Fruit fly (Drosophila melanogaster) whole organism, embryonic: ENCODE results near the gene 5-HT7.

Experiments
- B-H1 ChIP-seq: fragments of 200-800 bp; sonication (Bioruptor generic); IDR thresholded peaks from 3 replicates; pipeline ENCODE4 v1.3.6; 2022; ENCODE audit warnings: missing biosample characterization, missing genetic modification characterization
- Bgb ChIP-seq: fragments of 200-800 bp; sonication (Bioruptor generic); IDR thresholded peaks from 2 replicates; pipeline ENCODE4 v1.3.6; 2022; ENCODE audit warnings: missing biosample characterization, missing genetic modification characterization; ENCODE audit not compliant: partially characterized antibody
- CG12104 ChIP-seq: fragments of 200-800 bp; sonication (Bioruptor generic); optimal IDR thresholded peaks from 3 replicates; lab custom pipeline; 2016; ENCODE audit warnings: missing biosample characterization, missing genetic modification characterization
- CG12942 ChIP-seq: fragments of 200-800 bp; sonication (Bioruptor generic); optimal IDR thresholded peaks from 3 replicates; lab custom pipeline; 2016; ENCODE audit warnings: missing biosample characterization, missing genetic modification characterization
- CG13123 ChIP-seq: fragments of 200-800 bp; sonication (Bioruptor generic); optimal IDR thresholded peaks from 2 replicates; lab custom pipeline; 2016; ENCODE audit warnings: missing biosample characterization, missing genetic modification characterization
- CG13424 ChIP-seq: fragments of 200-800 bp; sonication (Bioruptor generic); optimal IDR thresholded peaks from 2 replicates; lab custom pipeline; 2019; ENCODE audit warnings: missing biosample characterization, mild to moderate bottlenecking, missing genetic modification characterization, moderate library complexity
- CG13624 ChIP-seq: fragments of 200-800 bp; sonication (Bioruptor generic); optimal IDR thresholded peaks from 2 replicates; lab custom pipeline; 2016; ENCODE audit warnings: missing biosample characterization, missing genetic modification characterization
- CG14667 ChIP-seq: fragments of 200-800 bp; sonication (Bioruptor generic); IDR thresholded peaks from 2 replicates; pipeline ENCODE4 v1.3.6; 2022; ENCODE audit warnings: missing biosample characterization, missing genetic modification characterization
- CG14710 ChIP-seq: fragments of 200-800 bp; sonication (Bioruptor generic); optimal IDR thresholded peaks from 3 replicates; lab custom pipeline; 2019; ENCODE audit warnings: missing biosample characterization, mild to moderate bottlenecking, missing genetic modification characterization, moderate library complexity
- CG15011 ChIP-seq: fragments of 200-800 bp; sonication (Bioruptor generic); optimal IDR thresholded peaks from 3 replicates; lab custom pipeline; 2018; ENCODE audit warnings: missing biosample characterization, mild to moderate bottlenecking, missing genetic modification characterization
- CG18476 ChIP-seq: fragments of 200-800 bp; sonication (Bioruptor generic); optimal IDR thresholded peaks from 2 replicates; lab custom pipeline; 2016; ENCODE audit warnings: missing biosample characterization, mild to moderate bottlenecking, missing genetic modification characterization
- CG2712 ChIP-seq: fragments of 200-800 bp; optimal IDR thresholded peaks from 3 replicates; lab custom pipeline; 2019; ENCODE audit warnings: missing biosample characterization, mild to moderate bottlenecking, missing genetic modification characterization, moderate library complexity
- CG32767 ChIP-seq: fragments of 200-800 bp; sonication (Bioruptor generic); IDR thresholded peaks from 2 replicates; pipeline ENCODE4 v1.3.6; 2022; ENCODE audit warnings: missing biosample characterization, missing genetic modification characterization
- CG4730 ChIP-seq: fragments of 200-800 bp; sonication (Bioruptor generic); IDR thresholded peaks from 2 replicates; pipeline ENCODE4 v1.3.6; 2022; ENCODE audit warnings: missing biosample characterization, missing genetic modification characterization
- CG6765 ChIP-seq: fragments of 200-800 bp; sonication (Bioruptor generic); optimal IDR thresholded peaks from 3 replicates; lab custom pipeline; 2017; ENCODE audit warnings: missing biosample characterization, mild to moderate bottlenecking, missing genetic modification characterization
- CG7357 ChIP-seq: fragments of 200-800 bp; sonication (Bioruptor generic); IDR thresholded peaks from 3 replicates; pipeline ENCODE4 v1.3.6; 2022; ENCODE audit warnings: missing biosample characterization, missing genetic modification characterization
- D19B ChIP-seq: fragments of 200-800 bp; sonication (Bioruptor generic); optimal IDR thresholded peaks from 2 replicates; lab custom pipeline; 2017; ENCODE audit warnings: missing biosample characterization, mild to moderate bottlenecking, missing genetic modification characterization
- Dp ChIP-seq: fragments of 200-800 bp; sonication (Bioruptor generic); optimal IDR thresholded peaks from 2 replicates; lab custom pipeline; 2018; ENCODE audit warnings: missing biosample characterization, mild to moderate bottlenecking, missing genetic modification characterization, moderate library complexity
- Drgx ChIP-seq: fragments of 200-800 bp; sonication (Bioruptor generic); IDR thresholded peaks from 2 replicates; pipeline ENCODE4 v1.3.6; 2022; ENCODE audit warnings: missing biosample characterization, missing genetic modification characterization
- Hmr ChIP-seq: fragments of 200-800 bp; sonication (Bioruptor generic); optimal IDR thresholded peaks from 3 replicates; lab custom pipeline; 2017; ENCODE audit warnings: mild to moderate bottlenecking, missing biosample characterization, missing genetic modification reagents, missing genetic modification characterization
- Hr51 ChIP-seq, 2 experiments: fragments of 200-800 bp; sonication (Bioruptor generic); optimal IDR thresholded peaks; 2 replicates in 1 of 2; 3 replicates in 1 of 2; lab custom pipeline; 2016 to 2018; ENCODE audit warnings: missing biosample characterization in 2 of 2, missing genetic modification characterization in 2 of 2, mild to moderate bottlenecking in 1 of 2, moderate library complexity in 1 of 2
- Max ChIP-seq: fragments of 200-800 bp; sonication (Bioruptor generic); optimal IDR thresholded peaks from 2 replicates; lab custom pipeline; 2016; ENCODE audit warnings: missing biosample characterization, mild to moderate bottlenecking, missing genetic modification characterization
- Mes4 ChIP-seq: fragments of 200-800 bp; sonication (Bioruptor generic); optimal IDR thresholded peaks from 2 replicates; lab custom pipeline; 2016; ENCODE audit warnings: missing biosample characterization, missing genetic modification characterization
- Nf-YB ChIP-seq: fragments of 200-800 bp; sonication (Bioruptor generic); optimal IDR thresholded peaks from 3 replicates; lab custom pipeline; 2019; ENCODE audit warnings: missing biosample characterization, mild to moderate bottlenecking, missing genetic modification characterization, moderate library complexity
- Nf-YC ChIP-seq: fragments of 200-800 bp; optimal IDR thresholded peaks from 3 replicates; lab custom pipeline; 2019; ENCODE audit warnings: missing biosample characterization, mild to moderate bottlenecking, missing genetic modification characterization, moderate library complexity
- Ravus ChIP-seq: fragments of 200-800 bp; sonication (Bioruptor generic); IDR thresholded peaks from 2 replicates; pipeline ENCODE4 v1.3.6; 2022; ENCODE audit warnings: missing biosample characterization, missing genetic modification characterization
- Sox102F ChIP-seq: fragments of 200-800 bp; sonication (Bioruptor generic); optimal IDR thresholded peaks from 2 replicates; lab custom pipeline; 2018; ENCODE audit warnings: missing biosample characterization, mild to moderate bottlenecking, missing genetic modification characterization, moderate library complexity
- Vsx1 ChIP-seq: fragments of 200-800 bp; sonication (Bioruptor generic); optimal IDR thresholded peaks from 2 replicates; lab custom pipeline; 2017; ENCODE audit warnings: missing biosample characterization, mild to moderate bottlenecking, missing genetic modification characterization, missing genetic modification reagents
- abd-A ChIP-seq: fragments of 200-800 bp; sonication (Bioruptor generic); optimal IDR thresholded peaks from 3 replicates; lab custom pipeline; 2019; ENCODE audit warnings: missing biosample characterization, mild to moderate bottlenecking, missing genetic modification characterization, moderate library complexity
- ara ChIP-seq: fragments of 200-800 bp; sonication (Bioruptor generic); IDR thresholded peaks from 2 replicates; pipeline ENCODE4 v1.3.6; 2022; ENCODE audit warnings: missing biosample characterization, missing genetic modification characterization
- caup ChIP-seq: fragments of 200-800 bp; sonication (Bioruptor generic); optimal IDR thresholded peaks from 3 replicates; lab custom pipeline; 2017; ENCODE audit warnings: missing biosample characterization, mild to moderate bottlenecking, missing genetic modification characterization, moderate library complexity; ENCODE audit not compliant: severe bottlenecking
- ci ChIP-seq: fragments of 200-800 bp; sonication (Bioruptor generic); IDR thresholded peaks from 3 replicates; pipeline ENCODE4 v1.3.6; 2022; ENCODE audit warnings: missing biosample characterization, missing genetic modification characterization
- corto ChIP-seq: fragments of 200-800 bp; sonication (Bioruptor generic); optimal IDR thresholded peaks from 2 replicates; lab custom pipeline; 2016; ENCODE audit warnings: missing biosample characterization, mild to moderate bottlenecking, missing genetic modification characterization, moderate library complexity
- crol ChIP-seq: fragments of 200-800 bp; sonication (Bioruptor generic); IDR thresholded peaks from 2 replicates; pipeline ENCODE4 v1.3.6; 2022; ENCODE audit warnings: missing biosample characterization, missing genetic modification characterization
- dysf ChIP-seq: fragments of 200-800 bp; sonication (Bioruptor generic); IDR thresholded peaks from 3 replicates; pipeline ENCODE4 v1.3.6; 2022; ENCODE audit warnings: missing biosample characterization, missing genetic modification characterization
- ewg ChIP-seq: fragments of 200-800 bp; sonication (Bioruptor generic); optimal IDR thresholded peaks from 3 replicates; lab custom pipeline; 2017; ENCODE audit warnings: mild to moderate bottlenecking, missing biosample characterization, missing genetic modification reagents, missing genetic modification characterization
- fru ChIP-seq: fragments of >200 bp; optimal IDR thresholded peaks from 2 replicates; lab custom pipeline; 2017
- gsb-n ChIP-seq: fragments of 200-800 bp; sonication (Bioruptor generic); optimal IDR thresholded peaks from 3 replicates; lab custom pipeline; 2018; ENCODE audit warnings: missing biosample characterization, mild to moderate bottlenecking, missing genetic modification characterization
- hb ChIP-seq: fragments of 200-800 bp; sonication (Bioruptor generic); IDR thresholded peaks from 3 replicates; pipeline ENCODE4 v1.3.6; 2022; ENCODE audit warnings: missing biosample characterization, missing genetic modification characterization; ENCODE audit not compliant: partially characterized antibody
- inv ChIP-seq: fragments of 200-800 bp; sonication (Bioruptor generic); IDR thresholded peaks from 2 replicates; pipeline ENCODE4 v1.3.6; 2022; ENCODE audit warnings: missing biosample characterization, missing genetic modification characterization; ENCODE audit not compliant: partially characterized antibody
- kni ChIP-seq: fragments of 200-800 bp; sonication (Bioruptor generic); optimal IDR thresholded peaks from 3 replicates; lab custom pipeline; 2017; ENCODE audit warnings: mild to moderate bottlenecking, missing biosample characterization, missing genetic modification reagents, missing genetic modification characterization
- oc ChIP-seq: fragments of 200-800 bp; sonication (Bioruptor generic); optimal IDR thresholded peaks from 2 replicates; lab custom pipeline; 2018; ENCODE audit warnings: missing biosample characterization, mild to moderate bottlenecking, missing genetic modification characterization, moderate library complexity
- onecut ChIP-seq: fragments of 200-800 bp; sonication (Bioruptor generic); IDR thresholded peaks from 2 replicates; pipeline ENCODE4 v1.3.6; 2022; ENCODE audit warnings: missing biosample characterization, missing genetic modification characterization
- phol ChIP-seq: fragments of 200-800 bp; sonication (Bioruptor generic); optimal IDR thresholded peaks from 3 replicates; lab custom pipeline; 2018; ENCODE audit warnings: missing biosample characterization, mild to moderate bottlenecking, missing genetic modification characterization, moderate library complexity
- rib ChIP-seq: fragments of 200-800 bp; sonication (Bioruptor generic); IDR thresholded peaks from 2 replicates; pipeline ENCODE4 v1.3.6; 2022; ENCODE audit warnings: missing biosample characterization, missing genetic modification characterization
- row ChIP-seq: fragments of 200-800 bp; sonication (Bioruptor generic); IDR thresholded peaks from 3 replicates; pipeline ENCODE4 v1.3.6; 2022; ENCODE audit warnings: missing biosample characterization, missing genetic modification characterization
- tll ChIP-seq, 2 experiments: fragments of 200-800 bp in 1 of 2; fragments of >200 bp in 1 of 2; sonication (Bioruptor generic) in 1 of 2; optimal IDR thresholded peaks; 2 replicates each; lab custom pipeline; 2017 to 2019; ENCODE audit warnings: missing biosample characterization in 2 of 2, missing genetic modification characterization in 2 of 2, mild to moderate bottlenecking in 1 of 2, moderate library complexity in 1 of 2
- tna ChIP-seq: fragments of 200-800 bp; sonication (Bioruptor generic); IDR thresholded peaks from 2 replicates; pipeline ENCODE4 v1.3.6; 2022; ENCODE audit warnings: missing biosample characterization, missing genetic modification characterization; ENCODE audit not compliant: partially characterized antibody
- wdn ChIP-seq: fragments of 200-800 bp; sonication (Bioruptor generic); IDR thresholded peaks from 2 replicates; pipeline ENCODE4 v1.3.6; 2022; ENCODE audit warnings: missing biosample characterization, missing genetic modification characterization

5-HT7 gene

DNA sequence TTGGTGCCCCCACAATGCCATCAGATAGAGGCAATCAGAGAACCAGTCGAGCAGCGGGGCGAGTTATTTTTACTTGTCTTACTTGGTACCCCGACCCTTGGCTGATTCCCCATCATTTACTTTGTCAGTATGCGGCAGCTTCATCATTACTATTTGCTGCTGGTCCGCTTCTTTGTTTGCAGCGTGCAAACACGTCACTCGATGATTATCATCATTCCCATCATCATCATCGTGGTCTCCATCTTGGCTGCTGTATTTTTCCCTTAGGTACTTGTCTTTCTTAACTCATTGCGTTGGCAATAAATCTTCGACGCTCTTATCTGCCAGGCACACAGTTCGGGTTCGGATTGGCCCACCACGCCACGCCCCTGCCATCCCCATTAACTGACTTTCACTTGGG is 84.6 kb downstream of the 5-HT7 start (continued):
- TF ChIP-seq B-H1 (no peak), corto (no peak), CG12104 (GFP tag; lab: Kevin White, UChicago) (no peak), onecut (no peak), Mes4 (GFP tag; lab: Kevin White, UChicago) (no peak), phol (tag; lab: Kevin White, UChicago) (no peak), CG6765 (GFP tag; lab: Kevin White, UChicago) (no peak), Dp (GFP tag; lab: Kevin White, UChicago) (no peak), row (GFP tag; lab: Robert Waterston, UW) (no peak), fru (no peak), Ravus (no peak), ara (GFP tag; lab: Robert Waterston, UW) (0 out of 2 replicates have a peak, but pooled peaks have one; percentile 36), ci (0 out of 3 replicates have a peak, but pooled peaks have one; percentile 25), D19B (GFP tag; lab: Kevin White, UChicago) (no peak), Hmr (no peak), CG14710 (tag; lab: Kevin White, UChicago) (peak; percentile 1), tll (GFP tag; optimal IDR thresholded peaks at IDR 0.05; lab: Kevin White, UChicago) (no peak), CG15011 (GFP tag; lab: Kevin White, UChicago) (no peak), rib (GFP tag; lab: Robert Waterston, UW) (no peak), Drgx (no peak), Nf-YB (GFP tag; lab: Kevin White, UChicago) (peak; percentile 50), caup (GFP tag; lab: Kevin White, UChicago) (no peak), Max (GFP tag; lab: Kevin White, UChicago) (no peak), Sox102F (no peak), CG4730 (GFP tag; lab: Robert Waterston, UW) (no peak), CG7357 (GFP tag; lab: Robert Waterston, UW) (no peak), Vsx1 (GFP tag; lab: Kevin White, UChicago) (no peak)

DNA sequence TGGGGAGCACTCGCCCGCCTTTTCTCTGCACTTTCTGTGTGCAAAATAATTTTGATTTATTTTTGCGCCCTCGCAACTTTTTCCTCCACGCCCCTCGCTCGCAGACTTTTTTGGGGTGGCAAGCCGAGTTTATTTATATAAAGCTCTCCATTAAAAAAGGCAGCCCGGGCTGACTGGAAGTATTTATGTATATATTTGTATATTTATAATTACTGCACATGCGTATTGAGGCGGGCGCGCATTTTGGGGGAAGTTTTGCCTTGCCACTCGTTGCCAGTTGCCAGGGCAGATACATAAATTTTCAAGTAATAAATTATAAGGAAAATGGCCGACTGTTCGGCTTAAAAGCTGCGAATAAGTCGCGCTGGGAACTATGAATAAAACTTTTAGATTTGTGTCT is 88.0 kb downstream of the 5-HT7 start:
- TF ChIP-seq hb, result no peak
- peak; percentile 37 for TF ChIP-seq ewg (GFP tag; lab: Kevin White, UChicago)
- peak; percentile 79 for TF ChIP-seq Nf-YB (GFP tag; lab: Kevin White, UChicago)
- TF ChIP-seq CG13123 (GFP tag; lab: Kevin White, UChicago), result no peak
- no peak for TF ChIP-seq CG13424
- no peak for TF ChIP-seq dysf (GFP tag; lab: Robert Waterston, UW)
- TF ChIP-seq abd-A (tag; lab: Kevin White, UChicago), result peak; percentile 21
- peak; percentile 43; the same call in 1 of the 2 replicates for TF ChIP-seq CG32767 (GFP tag; lab: Robert Waterston, UW)
- TF ChIP-seq Bgb (GFP tag; lab: Robert Waterston, UW), result no peak
- 0 out of 2 replicates have a peak, but pooled peaks have one; percentile 12 for TF ChIP-seq crol (GFP tag; lab: Robert Waterston, UW)
- TF ChIP-seq Nf-YC (tag; lab: Kevin White, UChicago), result peak; percentile 79
- TF ChIP-seq, all 482 proteins: peak for 6

DNA sequence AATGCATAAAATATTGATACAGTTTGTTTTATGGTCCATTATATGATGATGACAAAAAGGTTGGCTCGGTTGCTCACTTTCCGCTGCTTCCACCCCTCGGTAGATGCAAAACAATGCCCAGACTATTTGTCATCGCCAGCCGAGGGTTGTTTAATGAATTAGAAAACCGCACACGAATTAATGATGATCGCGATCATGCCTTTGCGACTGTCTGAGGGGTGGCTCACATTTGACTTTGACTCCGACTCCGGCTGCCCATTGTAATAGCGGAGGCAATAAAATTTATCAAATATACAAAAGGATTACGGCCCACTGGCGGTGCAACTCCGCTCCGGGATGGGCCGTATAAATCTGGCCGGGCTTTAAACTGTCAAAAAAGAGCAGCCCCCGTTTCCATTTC is 90.6 kb downstream of the 5-HT7 start:
- TF ChIP-seq CG13624 (GFP tag; lab: Kevin White, UChicago), result no peak
- TF ChIP-seq oc (tag; lab: Kevin White, UChicago), result peak; percentile 77
- peak; percentile 50 for TF ChIP-seq gsb-n
- TF ChIP-seq kni, result peak; percentile 30
- TF ChIP-seq CG12942 (GFP tag; lab: Kevin White, UChicago), result no peak
- TF ChIP-seq CG2712 (tag; lab: Kevin White, UChicago), result no peak
- TF ChIP-seq tna (GFP tag; lab: Robert Waterston, UW), result no peak
- no peak for TF ChIP-seq CG14667 (GFP tag; lab: Robert Waterston, UW)
- no peak for TF ChIP-seq inv (GFP tag; lab: Robert Waterston, UW)
- no peak for TF ChIP-seq wdn (GFP tag; lab: Robert Waterston, UW)
- no peak for TF ChIP-seq Hmr
- no peak for TF ChIP-seq Hr51 (GFP tag; optimal IDR thresholded peaks at IDR 0.05; lab: Kevin White, UChicago)
- TF ChIP-seq CG18476 (GFP tag; lab: Kevin White, UChicago), result no peak
- peak in 1 of 2 experiments; percentile 63 for TF ChIP-seq tll (GFP tag; optimal IDR thresholded peaks at IDR 0.05; lab: Kevin White, UChicago)
